Worm (Caenorhabditis elegans) whole organism, late embryonic: ENCODE results near the gene F26F2.10.

Experiments
- ceh-31 ChIP-seq: sonication (generic microtip); optimal IDR thresholded peaks from 2 replicates; lab custom pipeline; 2016; ENCODE audit warnings: missing genetic modification characterization, missing compliant biosample characterization
- dmd-4 ChIP-seq: sonication (generic microtip); optimal IDR thresholded peaks from 2 replicates; lab custom pipeline; 2016; ENCODE audit warnings: borderline replicate concordance, missing genetic modification characterization, missing compliant biosample characterization
- hlh-30 ChIP-seq: sonication (generic microtip); optimal IDR thresholded peaks from 2 replicates; lab custom pipeline; 2017; ENCODE audit warnings: antibody characterized with exemption, missing genetic modification characterization, missing compliant biosample characterization; ENCODE audit not compliant: insufficient read depth
- nfya-1 ChIP-seq: sonication (generic microtip); optimal IDR thresholded peaks from 2 replicates; lab custom pipeline; 2017; ENCODE audit warnings: missing genetic modification characterization, mild to moderate bottlenecking, missing compliant biosample characterization, antibody characterized with exemption, moderate library complexity
- pha-4 ChIP-seq: fragments of 150-350 bp; optimal IDR thresholded peaks from 2 replicates; lab custom pipeline; 2018; ENCODE audit warnings: missing biosample characterization, missing genetic modification reagents, missing genetic modification characterization
- sox-4 ChIP-seq: sonication (generic microtip); optimal IDR thresholded peaks from 2 replicates; lab custom pipeline; 2017; ENCODE audit warnings: mild to moderate bottlenecking, missing genetic modification characterization, inconsistent platforms, missing compliant biosample characterization

- TF ChIP-seq nfya-1 (tag; lab: Kevin White, UChicago) (no peak), hlh-30 (tag; lab: Kevin White, UChicago) (no peak), sox-4 (tag; lab: Kevin White, UChicago) (no peak), pha-4 (tag; lab: Kevin White, UChicago) (no peak), ceh-31 (no peak), dmd-4 (no peak)
These were observed 21.3 kb downstream of the F26F2.10 start, which contains the start of gene F26F2.5 for ce11 chrV:20573392-20573791.
